Worm (Caenorhabditis elegans) whole organism, L3 larva: ENCODE data around the gene H23N18.6.

Experiments
- R02D3.7 ChIP-seq: fragments of 150-350 bp; optimal IDR thresholded peaks from 2 replicates; lab custom pipeline; 2014; ENCODE audit warnings: missing biosample characterization, missing genetic modification characterization
- ZK546.5 ChIP-seq: sonication (generic microtip); optimal IDR thresholded peaks from 2 replicates; lab custom pipeline; 2017; ENCODE audit warnings: missing biosample characterization, missing genetic modification characterization
- aly-2 ChIP-seq: fragments of 150-350 bp; optimal IDR thresholded peaks from 2 replicates; lab custom pipeline; 2014; ENCODE audit warnings: missing biosample characterization, missing genetic modification characterization
- ama-1 ChIP-seq: fragments of 150-350 bp; optimal IDR thresholded peaks from 2 replicates; lab custom pipeline; 2018
- ceh-16 ChIP-seq: sonication (generic microtip); optimal IDR thresholded peaks from 2 replicates; lab custom pipeline; 2017; ENCODE audit warnings: missing biosample characterization, missing genetic modification characterization
- ceh-28 ChIP-seq: fragments of 150-350 bp; optimal IDR thresholded peaks from 2 replicates; lab custom pipeline; 2014; ENCODE audit warnings: missing biosample characterization, missing genetic modification reagents, missing genetic modification characterization
- daf-12 ChIP-seq: fragments of 150-350 bp; optimal IDR thresholded peaks from 2 replicates; lab custom pipeline; 2014; ENCODE audit warnings: missing biosample characterization, missing genetic modification reagents, missing genetic modification characterization
- egl-27 ChIP-seq: sonication (generic microtip); optimal IDR thresholded peaks from 4 replicates; lab custom pipeline; 2017; ENCODE audit warnings: missing biosample characterization, missing genetic modification reagents, missing genetic modification characterization
- elt-1 ChIP-seq: fragments of 150-350 bp; optimal IDR thresholded peaks from 2 replicates; lab custom pipeline; 2014; ENCODE audit warnings: missing biosample characterization, missing genetic modification characterization
- elt-2 ChIP-seq: sonication (generic microtip); optimal IDR thresholded peaks from 2 replicates; lab custom pipeline; 2016; ENCODE audit warnings: missing genetic modification reagents, mild to moderate bottlenecking, missing genetic modification characterization, missing compliant biosample characterization
- elt-3 ChIP-seq, 3 experiments: fragments of 150-350 bp in 1 of 3; sonication (generic microtip) in 2 of 3; optimal IDR thresholded peaks; 2 replicates in 2 of 3; 4 replicates in 1 of 3; lab custom pipeline; 2014 to 2017; ENCODE audit warnings: missing biosample characterization in 3 of 3, missing genetic modification characterization in 3 of 3
- eor-1 ChIP-seq, 2 experiments: fragments of 150-350 bp; optimal IDR thresholded peaks; 2 replicates each; lab custom pipeline; 2014 to 2018; ENCODE audit warnings: missing biosample characterization in 2 of 2, missing genetic modification characterization in 2 of 2
- fkh-10 ChIP-seq: sonication (generic microtip); optimal IDR thresholded peaks from 2 replicates; lab custom pipeline; 2017; ENCODE audit warnings: missing biosample characterization, missing genetic modification reagents, missing genetic modification characterization
- fos-1 ChIP-seq: fragments of 150-350 bp; optimal IDR thresholded peaks from 2 replicates; lab custom pipeline; 2014; ENCODE audit warnings: missing biosample characterization, missing genetic modification characterization
- jun-1 ChIP-seq: fragments of 150-350 bp; optimal IDR thresholded peaks from 2 replicates; lab custom pipeline; 2014; ENCODE audit warnings: missing biosample characterization, missing genetic modification reagents, missing genetic modification characterization
- lin-15B ChIP-seq: fragments of 150-350 bp; optimal IDR thresholded peaks from 2 replicates; lab custom pipeline; 2014; ENCODE audit warnings: missing biosample characterization, missing genetic modification characterization
- lsy-12 ChIP-seq: sonication (generic microtip); optimal IDR thresholded peaks from 2 replicates; lab custom pipeline; 2016; ENCODE audit warnings: mild to moderate bottlenecking, missing genetic modification characterization, missing compliant biosample characterization
- mdl-1 ChIP-seq: fragments of 150-350 bp; optimal IDR thresholded peaks from 2 replicates; lab custom pipeline; 2014; ENCODE audit warnings: missing biosample characterization, missing genetic modification characterization
- mml-1 ChIP-seq: fragments of 150-350 bp; sonication (generic microtip); optimal IDR thresholded peaks from 3 replicates; lab custom pipeline; 2014; ENCODE audit warnings: missing biosample characterization, missing genetic modification characterization
- nfya-1 ChIP-seq: sonication (generic microtip); optimal IDR thresholded peaks from 2 replicates; lab custom pipeline; 2017; ENCODE audit warnings: missing genetic modification characterization, mild to moderate bottlenecking, missing compliant biosample characterization, antibody characterized with exemption, moderate library complexity; ENCODE audit not compliant: insufficient read depth
- nhr-11 ChIP-seq: fragments of 150-350 bp; optimal IDR thresholded peaks from 2 replicates; lab custom pipeline; 2014; ENCODE audit warnings: missing biosample characterization, missing genetic modification characterization
- nhr-12 ChIP-seq: fragments of 150-350 bp; optimal IDR thresholded peaks from 2 replicates; lab custom pipeline; 2014; ENCODE audit warnings: missing biosample characterization, missing genetic modification characterization
- nhr-23 ChIP-seq: fragments of 150-350 bp; optimal IDR thresholded peaks from 2 replicates; lab custom pipeline; 2014; ENCODE audit warnings: missing biosample characterization, missing genetic modification reagents, missing genetic modification characterization
- nhr-237 ChIP-seq: fragments of 150-350 bp; optimal IDR thresholded peaks from 2 replicates; lab custom pipeline; 2014; ENCODE audit warnings: missing biosample characterization, missing genetic modification characterization
- nhr-25 ChIP-seq: sonication (generic microtip); optimal IDR thresholded peaks from 2 replicates; lab custom pipeline; 2017; ENCODE audit warnings: missing biosample characterization, missing genetic modification characterization
- nhr-28 ChIP-seq: fragments of 150-350 bp; optimal IDR thresholded peaks from 2 replicates; lab custom pipeline; 2014; ENCODE audit warnings: missing biosample characterization, missing genetic modification characterization
- nhr-43 ChIP-seq: sonication (generic microtip); optimal IDR thresholded peaks from 2 replicates; lab custom pipeline; 2016; ENCODE audit warnings: mild to moderate bottlenecking, missing genetic modification characterization, missing compliant biosample characterization; ENCODE audit not compliant: poor library complexity, severe bottlenecking
- nhr-67 ChIP-seq: fragments of 150-350 bp; optimal IDR thresholded peaks from 2 replicates; lab custom pipeline; 2014; ENCODE audit warnings: missing biosample characterization, missing genetic modification characterization
- nhr-76 ChIP-seq: fragments of 150-350 bp; sonication (generic microtip); optimal IDR thresholded peaks from 5 replicates; lab custom pipeline; 2014; ENCODE audit warnings: missing biosample characterization, missing genetic modification characterization
- nhr-77 ChIP-seq: fragments of 150-350 bp; optimal IDR thresholded peaks from 2 replicates; lab custom pipeline; 2014; ENCODE audit warnings: missing biosample characterization, missing genetic modification characterization
- pha-4 ChIP-seq: fragments of 150-350 bp; optimal IDR thresholded peaks from 2 replicates; lab custom pipeline; 2014; ENCODE audit warnings: missing biosample characterization, missing genetic modification reagents, missing genetic modification characterization
- pqm-1 ChIP-seq: fragments of 150-350 bp; optimal IDR thresholded peaks from 2 replicates; lab custom pipeline; 2017; ENCODE audit warnings: missing biosample characterization, missing genetic modification characterization, inconsistent platforms
- sea-2 ChIP-seq: fragments of 150-350 bp; sonication (generic microtip); optimal IDR thresholded peaks from 4 replicates; lab custom pipeline; 2014; ENCODE audit warnings: missing biosample characterization, missing genetic modification reagents, missing genetic modification characterization
- skn-1 ChIP-seq: fragments of 150-350 bp; optimal IDR thresholded peaks from 2 replicates; lab custom pipeline; 2014; ENCODE audit warnings: missing biosample characterization, missing genetic modification characterization
- tbx-2 ChIP-seq: sonication (generic microtip); optimal IDR thresholded peaks from 2 replicates; lab custom pipeline; 2016; ENCODE audit warnings: mild to moderate bottlenecking, missing genetic modification characterization, missing compliant biosample characterization
- unc-39 ChIP-seq: sonication (generic microtip); optimal IDR thresholded peaks from 4 replicates; lab custom pipeline; 2017; ENCODE audit warnings: missing biosample characterization, missing genetic modification characterization
- unc-62 ChIP-seq: fragments of 150-350 bp; sonication (generic microtip); optimal IDR thresholded peaks from 4 replicates; lab custom pipeline; 2014; ENCODE audit warnings: missing biosample characterization, missing genetic modification reagents, missing genetic modification characterization
- ztf-11 ChIP-seq: fragments of 150-350 bp; optimal IDR thresholded peaks from 2 replicates; lab custom pipeline; 2014; ENCODE audit warnings: missing biosample characterization, missing genetic modification characterization
- ztf-4 ChIP-seq: fragments of 150-350 bp; optimal IDR thresholded peaks from 2 replicates; lab custom pipeline; 2014; ENCODE audit warnings: missing biosample characterization, missing genetic modification characterization

The H23N18.6 gene

DNA sequence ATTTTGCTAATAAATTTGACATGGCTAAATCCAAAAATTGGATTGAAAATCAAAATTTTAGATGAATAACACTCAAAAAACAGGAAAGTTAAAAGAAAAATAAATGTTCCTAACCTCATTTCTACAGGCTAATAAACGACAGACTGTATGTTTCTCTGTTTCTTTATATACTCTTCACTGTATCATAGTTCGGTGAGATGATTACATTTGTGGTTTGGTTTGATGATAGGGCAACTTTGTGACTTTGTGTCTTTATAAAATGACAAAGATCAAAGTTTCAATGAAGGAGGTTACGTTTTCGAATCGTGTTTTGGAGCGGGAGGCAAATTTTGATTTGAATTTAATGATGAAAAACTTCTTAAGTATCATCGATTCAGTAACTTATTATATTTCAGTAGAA lies 25.4 kb downstream of the H23N18.6 start, which contains the start of gene ugt-12:
TSS of gene ugt-12 (minus strand) at position 153 of the 400 bp plus-strand sequence.
- TF ChIP-seq nhr-23 (tag; lab: Kevin White, UChicago), result peak; percentile 35
- peak; percentile 43 for TF ChIP-seq pqm-1 (tag; lab: Kevin White, UChicago)
- TF ChIP-seq unc-39 (tag; lab: Kevin White, UChicago), result no peak
- TF ChIP-seq nhr-77, result no peak
- peak; percentile 39 for TF ChIP-seq pha-4
- TF ChIP-seq elt-2 (tag; lab: Kevin White, UChicago), result peak; percentile 71
- no peak for TF ChIP-seq sea-2 (GFP tag; lab: Kevin White, UChicago)
- TF ChIP-seq mml-1 (tag; lab: Kevin White, UChicago), result no peak
- no peak for TF ChIP-seq nhr-11 (tag; lab: Kevin White, UChicago)

DNA sequence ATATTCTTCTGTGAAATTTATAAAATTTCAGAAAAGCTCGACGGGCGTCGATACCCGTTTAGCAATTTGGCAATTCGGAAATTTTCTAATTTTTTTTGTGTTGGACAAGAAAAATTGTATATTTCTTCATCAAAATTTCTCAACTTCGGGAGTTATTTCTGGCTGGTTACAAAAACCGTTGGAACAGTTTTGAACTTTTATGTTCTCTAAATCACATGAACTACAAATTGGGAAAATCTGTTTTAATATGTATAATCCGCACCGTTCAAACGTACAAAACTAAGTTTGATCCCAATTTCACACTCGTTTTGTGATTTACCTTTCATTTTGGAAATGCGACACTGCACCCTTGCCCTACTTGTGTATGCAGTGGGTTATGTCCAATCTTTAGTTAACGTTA lies 29.5 kb downstream of the H23N18.6 start, which contains the start of gene T19H12.3:
TSS of gene T19H12.3 (plus strand) at position 301 of the 400 bp plus-strand sequence.
- no peak for TF ChIP-seq ceh-28
- no peak for TF ChIP-seq nhr-67
- TF ChIP-seq ztf-4 (tag; lab: Kevin White, UChicago), result no peak
- no peak for TF ChIP-seq fos-1
- no peak for TF ChIP-seq unc-39 (tag; lab: Kevin White, UChicago)
- no peak for TF ChIP-seq nhr-11 (tag; lab: Kevin White, UChicago)
- TF ChIP-seq, all 47 proteins: peak for 0

DNA sequence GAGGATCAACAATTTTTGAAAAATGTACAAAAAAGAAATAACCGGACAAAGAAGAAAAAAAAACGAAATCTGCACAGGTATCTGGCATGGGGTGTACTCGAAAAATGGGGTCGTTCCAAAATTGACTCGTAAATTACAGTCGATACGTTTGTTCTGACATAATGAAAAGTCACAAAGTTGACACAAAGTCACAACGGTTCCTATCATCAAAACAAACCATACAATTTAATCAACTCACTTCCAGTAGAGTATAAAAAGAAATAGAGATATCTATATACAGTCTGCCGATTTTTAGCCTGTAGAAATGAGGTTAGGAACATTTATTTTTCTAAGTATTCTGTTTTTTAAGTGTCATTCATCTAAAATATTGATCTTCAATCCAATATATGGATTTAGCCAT lies 30.4 kb downstream of the H23N18.6 start, which contains the start of gene T19H12.12:
TSS of gene T19H12.12 (plus strand) at position 301 of the 400 bp plus-strand sequence.
- TF ChIP-seq nhr-23 (tag; lab: Kevin White, UChicago) (no peak), nhr-77 (no peak), fos-1 (no peak), pqm-1 (tag; lab: Kevin White, UChicago) (no peak), ztf-11 (tag; lab: Kevin White, UChicago) (no peak), lsy-12 (tag; lab: Kevin White, UChicago) (no peak), nhr-67 (no peak), nhr-76 (tag; lab: Kevin White, UChicago) (no peak), elt-3 (tag; optimal IDR thresholded peaks at IDR 0.05; lab: Kevin White, UChicago) (no peak), aly-2 (tag; lab: Kevin White, UChicago) (no peak), ceh-28 (no peak), lin-15B (tag; lab: Kevin White, UChicago) (no peak)
- TF ChIP-seq, all 47 proteins: peak for 0

DNA sequence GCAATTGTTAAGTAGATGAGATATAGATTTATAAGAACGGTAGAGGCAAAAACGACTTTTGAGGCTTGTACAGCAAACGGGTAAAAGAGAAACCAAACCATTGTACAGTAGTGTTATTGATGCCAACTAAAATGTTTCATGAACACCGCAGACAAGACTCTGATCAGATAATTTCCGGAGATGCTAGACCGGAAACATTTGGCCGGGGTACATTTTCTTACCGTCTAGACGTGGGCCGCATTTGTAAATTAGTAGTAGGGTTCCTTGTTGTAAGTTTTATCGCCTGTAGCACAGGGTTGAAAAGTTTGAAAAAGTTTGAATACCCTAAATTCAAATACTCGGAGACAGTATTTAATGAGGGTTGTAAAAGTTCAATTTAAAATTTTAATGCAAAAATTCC lies 33.5 kb downstream of the H23N18.6 start, which contains the start of gene str-32:
TSS of gene str-32 (minus strand) at position 101 of the 400 bp plus-strand sequence.
- TF ChIP-seq fkh-10 (GFP tag; lab: Kevin White, UChicago), result no peak
- no peak for TF ChIP-seq daf-12
- no peak for TF ChIP-seq nhr-77
- TF ChIP-seq ama-1 (lab: Kevin White, UChicago), result no peak
- TF ChIP-seq egl-27 (tag; lab: Kevin White, UChicago), result no peak
- no peak for TF ChIP-seq aly-2 (tag; lab: Kevin White, UChicago)
- no peak for TF ChIP-seq tbx-2 (tag; lab: Kevin White, UChicago)
- no peak for TF ChIP-seq skn-1 (tag; lab: Kevin White, UChicago)
- no peak for TF ChIP-seq lsy-12 (tag; lab: Kevin White, UChicago)
- TF ChIP-seq nhr-237, result no peak
- no peak for TF ChIP-seq nhr-23 (tag; lab: Kevin White, UChicago)
- TF ChIP-seq nhr-43 (tag; lab: Kevin White, UChicago), result no peak
- no peak for TF ChIP-seq ceh-28
- TF ChIP-seq nhr-11 (tag; lab: Kevin White, UChicago), result no peak
- no peak for TF ChIP-seq eor-1 (tag; optimal IDR thresholded peaks at IDR 0.05; lab: Kevin White, UChicago)
- no peak for TF ChIP-seq nhr-67
- no peak for TF ChIP-seq sea-2 (GFP tag; lab: Kevin White, UChicago)

DNA sequence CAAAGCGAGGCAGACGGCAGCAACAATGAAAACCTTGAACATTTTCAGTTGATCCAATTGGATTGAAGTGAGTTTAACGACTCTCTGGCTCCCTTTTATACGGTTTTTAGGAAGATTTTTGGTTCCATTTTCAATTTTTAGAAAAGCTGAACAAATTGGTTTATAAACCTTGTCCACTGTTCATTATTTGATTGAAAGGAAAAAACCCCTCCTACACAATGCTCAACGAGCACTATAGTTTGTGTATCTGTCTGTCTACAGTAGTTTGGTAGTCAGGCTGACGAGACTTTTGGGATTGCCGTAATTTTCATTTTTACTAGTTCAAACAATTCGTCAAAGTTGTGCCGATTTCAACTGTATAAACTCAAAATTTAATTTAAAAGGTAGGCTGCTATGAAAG lies 35.6 kb downstream of the H23N18.6 start, which contains the start of gene T19H12.15:
TSS of gene T19H12.15 (minus strand) at position 101 of the 400 bp plus-strand sequence.
- no peak for TF ChIP-seq ZK546.5 (tag; lab: Kevin White, UChicago)

DNA sequence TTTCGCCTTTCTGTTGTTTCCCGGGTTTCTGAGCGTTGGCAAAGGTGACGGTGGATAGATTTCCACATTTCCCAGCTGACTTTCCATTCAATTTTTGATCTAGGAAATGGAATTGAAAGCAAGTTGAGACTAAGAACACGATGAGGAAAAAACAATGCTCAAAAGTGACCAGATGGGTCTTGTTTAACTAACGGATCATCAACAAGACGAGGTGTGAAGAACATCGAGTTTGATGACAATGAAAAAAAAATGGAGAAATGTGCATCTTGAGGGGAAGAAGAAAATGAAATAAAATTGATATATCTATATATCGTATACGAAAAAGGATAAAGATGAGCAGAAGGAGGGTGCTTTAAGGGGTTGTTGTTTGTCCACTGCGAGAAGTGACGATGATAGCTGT lies 37.3 kb downstream of the H23N18.6 start, which contains the start of gene T19H12.6:
TSS of gene T19H12.6 (minus strand) at position 101 of the 400 bp plus-strand sequence.
- TF ChIP-seq nhr-67 (no peak), elt-1 (tag; lab: Kevin White, UChicago) (no peak), nhr-12 (no peak), lin-15B (tag; lab: Kevin White, UChicago) (no peak), skn-1 (tag; lab: Kevin White, UChicago) (no peak), nfya-1 (tag; lab: Kevin White, UChicago) (no peak), ama-1 (lab: Kevin White, UChicago) (no peak), nhr-77 (no peak), nhr-28 (tag; lab: Kevin White, UChicago) (no peak), mdl-1 (tag; lab: Kevin White, UChicago) (no peak), nhr-43 (tag; lab: Kevin White, UChicago) (no peak), nhr-25 (tag; lab: Kevin White, UChicago) (no peak), jun-1 (tag; lab: Kevin White, UChicago) (no peak), egl-27 (tag; lab: Kevin White, UChicago) (no peak), ceh-16 (tag; lab: Kevin White, UChicago) (no peak), sea-2 (GFP tag; lab: Kevin White, UChicago) (no peak), unc-62 (GFP tag; lab: Kevin White, UChicago) (no peak), R02D3.7 (tag; lab: Kevin White, UChicago) (no peak)
